Worm (Caenorhabditis elegans) whole organism, L3 larva: ENCODE results near the gene Y39A3CL.4.

Source experiments
- fkh-10 ChIP-seq: sonication (generic microtip); optimal IDR thresholded peaks from 2 replicates; lab custom pipeline; 2017; ENCODE audit warnings: missing biosample characterization, missing genetic modification reagents, missing genetic modification characterization
- fos-1 ChIP-seq: fragments of 150-350 bp; optimal IDR thresholded peaks from 2 replicates; lab custom pipeline; 2014; ENCODE audit warnings: missing biosample characterization, missing genetic modification characterization
- jun-1 ChIP-seq: fragments of 150-350 bp; optimal IDR thresholded peaks from 2 replicates; lab custom pipeline; 2014; ENCODE audit warnings: missing biosample characterization, missing genetic modification reagents, missing genetic modification characterization
- nhr-23 ChIP-seq: fragments of 150-350 bp; optimal IDR thresholded peaks from 2 replicates; lab custom pipeline; 2014; ENCODE audit warnings: missing biosample characterization, missing genetic modification reagents, missing genetic modification characterization
- nhr-25 ChIP-seq: sonication (generic microtip); optimal IDR thresholded peaks from 2 replicates; lab custom pipeline; 2017; ENCODE audit warnings: missing biosample characterization, missing genetic modification characterization
- nhr-28 ChIP-seq: fragments of 150-350 bp; optimal IDR thresholded peaks from 2 replicates; lab custom pipeline; 2014; ENCODE audit warnings: missing biosample characterization, missing genetic modification characterization

- TF ChIP-seq fkh-10 (GFP tag; lab: Kevin White, UChicago), result peak; percentile 72
- no peak for TF ChIP-seq nhr-23
- TF ChIP-seq nhr-28 (tag; lab: Kevin White, UChicago), result no peak
- no peak for TF ChIP-seq nhr-25
- TF ChIP-seq fos-1 (tag; lab: Kevin White, UChicago), result no peak
- no peak for TF ChIP-seq jun-1 (tag; lab: Kevin White, UChicago)
Measured at ce11 chrIII:1745450-1746127, 32.3 kb downstream of the Y39A3CL.4 start.
